Fruit fly (Drosophila melanogaster): Measurements from ENCODE around the gene Ucp4C.
A peak's percentile ranks its signal among the peaks of the same experiment; 100 is the strongest.

Gene Ucp4C

DNA sequence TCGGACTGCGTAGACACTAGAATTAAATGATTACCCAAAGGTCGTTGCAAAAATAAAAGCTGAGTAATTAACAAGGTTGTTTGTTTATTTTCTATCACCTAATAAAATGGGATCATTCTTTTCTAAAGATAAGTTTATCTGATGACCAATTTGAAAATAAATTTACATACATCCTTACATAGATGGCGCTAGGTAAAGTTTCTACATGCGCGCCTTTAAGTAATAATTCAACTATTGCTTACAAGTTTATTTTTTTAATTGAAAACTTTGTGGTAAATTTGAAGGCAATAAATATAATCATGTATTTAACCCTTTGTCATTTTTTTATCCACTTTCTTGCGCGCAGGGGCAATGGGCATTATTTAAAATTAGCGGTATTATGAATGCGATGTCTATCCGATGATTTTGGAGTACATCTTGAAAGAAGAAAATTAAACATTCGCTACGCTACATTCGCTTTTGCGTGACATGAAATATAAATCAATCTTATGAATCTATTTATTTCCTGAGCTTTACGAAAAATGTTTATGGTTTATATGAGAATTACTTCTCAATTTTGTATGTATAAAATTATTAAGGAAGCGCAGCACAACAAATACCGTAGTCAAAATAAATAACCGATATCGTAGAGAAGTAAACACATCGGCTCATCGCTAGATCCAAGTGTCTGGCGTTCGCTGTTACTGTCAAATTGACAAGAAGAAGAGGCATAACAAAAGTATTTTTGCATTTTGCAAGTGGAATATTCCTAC lies 19.4 kb upstream of the Ucp4C start, which contains the start of gene CG9044 (continued):
- TF ChIP-seq ro (GFP tag; IDR thresholded peaks at IDR 0.05) (no peak), luna (GFP tag; optimal IDR thresholded peaks at IDR 0.05) (no peak), fd102C (GFP tag; optimal IDR thresholded peaks at IDR 0.05) (no peak), zen2 (GFP tag; IDR thresholded peaks at IDR 0.05; ENCODE audit: partially characterized antibody) (peak; percentile 68; the same call in 2 of the 3 replicates), CG18262 (tag; optimal IDR thresholded peaks at IDR 0.05) (no peak), CG2199 (GFP tag; IDR thresholded peaks at IDR 0.05) (no peak), sim (GFP tag; IDR thresholded peaks at IDR 0.05) (no peak), tx (GFP tag; optimal IDR thresholded peaks at IDR 0.05) (peak; percentile 39), CG7271 (tag; optimal IDR thresholded peaks at IDR 0.05) (no peak), Gug (GFP tag; IDR thresholded peaks at IDR 0.05) (peak; percentile 60; the same call in 3 of the 4 replicates), CG34376 (GFP tag; optimal IDR thresholded peaks at IDR 0.05) (no peak), sug (tag; optimal IDR thresholded peaks at IDR 0.05) (no peak), CG1792 (GFP tag; optimal IDR thresholded peaks at IDR 0.05) (peak; percentile 43), salm (tag; optimal IDR thresholded peaks at IDR 0.05) (no peak), pfk (GFP tag; optimal IDR thresholded peaks at IDR 0.05) (no peak), CG18619 (GFP tag; optimal IDR thresholded peaks at IDR 0.05) (peak; percentile 54), kah (GFP tag; optimal IDR thresholded peaks at IDR 0.05) (no peak), Sry-δ (GFP tag; optimal IDR thresholded peaks at IDR 0.05) (peak; percentile 96), disco-r (GFP tag; optimal IDR thresholded peaks at IDR 0.05) (no peak), sisA (GFP tag; IDR thresholded peaks at IDR 0.05) (peak; percentile 52), klu (GFP tag; IDR thresholded peaks at IDR 0.05) (peak; percentile 42; the same call in 1 of the 2 replicates), CG3163 (GFP tag; optimal IDR thresholded peaks at IDR 0.05) (peak; percentile 12), twi (tag; optimal IDR thresholded peaks at IDR 0.05) (no peak), dmrt11E (tag; optimal IDR thresholded peaks at IDR 0.05) (peak; percentile 12), run (tag; optimal IDR thresholded peaks at IDR 0.05) (no peak), dati (GFP tag; IDR thresholded peaks at IDR 0.05) (no peak), slou (GFP tag; optimal IDR thresholded peaks at IDR 0.05) (peak; percentile 21), Antp (GFP tag; optimal IDR thresholded peaks at IDR 0.05) (peak; percentile 40), repo (GFP tag; optimal IDR thresholded peaks at IDR 0.05) (peak; percentile 10), Scr (GFP tag; IDR thresholded peaks at IDR 0.05; ENCODE audit: partially characterized antibody) (peak; percentile 96), Hmx (GFP tag; optimal IDR thresholded peaks at IDR 0.05) (no peak), Atf3 (GFP tag; optimal IDR thresholded peaks at IDR 0.05) (peak; percentile 37), CG11085 (GFP tag; IDR thresholded peaks at IDR 0.05) (no peak), chn (GFP tag; optimal IDR thresholded peaks at IDR 0.05) (peak; percentile 62), Dll (GFP tag; IDR thresholded peaks at IDR 0.05; ENCODE audit: partially characterized antibody) (peak; percentile 97), Aef1 (GFP tag; IDR thresholded peaks at IDR 0.05) (peak; percentile 22; the same call in 2 of the 3 replicates), slbo (GFP tag; IDR thresholded peaks at IDR 0.05) (peak; percentile 77), oc (tag; optimal IDR thresholded peaks at IDR 0.05) (no peak), CG9876 (GFP tag; optimal IDR thresholded peaks at IDR 0.05) (peak; percentile 38), CG1603 (tag; optimal IDR thresholded peaks at IDR 0.05) (no peak), grau (tag; optimal IDR thresholded peaks at IDR 0.05) (no peak), CG10209 (GFP tag; optimal IDR thresholded peaks at IDR 0.05) (peak; percentile 3), CG17361 (GFP tag; IDR thresholded peaks at IDR 0.05) (no peak; the same call in 1 of the 3 replicates), B-H1 (GFP tag; IDR thresholded peaks at IDR 0.05) (no peak; the same call in 2 of the 3 replicates), chm (GFP tag; IDR thresholded peaks at IDR 0.05) (no peak), CG8089 (GFP tag; optimal IDR thresholded peaks at IDR 0.05) (peak; percentile 33), bigmax (GFP tag; optimal IDR thresholded peaks at IDR 0.05) (no peak), scrt (GFP tag; optimal IDR thresholded peaks at IDR 0.05) (no peak), Fer2 (tag; optimal IDR thresholded peaks at IDR 0.05) (no peak), mam (GFP tag; optimal IDR thresholded peaks at IDR 0.05) (peak; percentile 76)
